Fruit fly (Drosophila melanogaster): ENCODE measurements around the gene CG14104.

DNA sequence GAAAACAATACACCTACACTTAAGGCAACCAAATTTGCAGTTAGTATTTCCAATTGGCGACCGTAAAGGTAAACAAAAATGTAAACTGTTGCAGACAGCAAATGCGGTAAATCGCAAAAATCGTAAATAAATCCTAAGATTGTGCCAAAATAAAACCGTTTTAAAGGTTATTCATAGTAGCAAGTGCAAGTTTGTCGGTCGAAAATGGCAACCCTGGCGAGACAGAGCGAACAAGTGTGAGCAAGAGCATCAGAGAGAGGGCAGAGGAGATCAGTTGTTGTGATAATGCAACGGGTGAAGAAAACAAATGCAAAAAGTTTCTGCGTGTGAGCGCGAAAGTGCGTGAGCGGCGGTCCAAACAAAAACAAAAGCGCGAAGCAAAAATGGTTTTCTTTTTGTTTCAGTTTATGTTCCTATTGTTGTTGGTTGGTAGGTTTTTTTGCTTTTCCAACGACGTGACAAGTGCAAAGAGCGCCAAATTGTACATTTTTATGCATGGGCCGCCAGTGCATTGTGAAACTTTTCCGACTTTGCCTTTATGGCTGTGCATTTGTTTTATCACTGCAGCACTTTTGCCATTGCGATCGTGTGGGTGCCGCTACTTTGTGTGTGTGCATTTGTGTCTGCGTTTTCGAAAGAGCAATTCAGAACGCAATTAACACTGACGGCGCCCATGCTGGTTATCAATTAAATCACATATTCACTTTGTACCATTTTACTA lies 14.1 kb downstream of the CG14104 start:
- TF ChIP-seq CTCF (optimal IDR thresholded peaks at IDR 0.05), result no peak
- TF ChIP-seq CG8478 (optimal IDR thresholded peaks at IDR 0.05), result no peak
